Worm (Caenorhabditis elegans) whole organism, early embryonic: ENCODE measurements around the gene T25B2.2.
A peak's percentile ranks its signal among the peaks of the same experiment; 100 is the strongest.

ENCODE experiments used
- B0310.2 ChIP-seq: sonication (generic microtip); optimal IDR thresholded peaks from 2 replicates; lab custom pipeline; 2016; ENCODE audit warnings: mild to moderate bottlenecking, missing genetic modification characterization, missing compliant biosample characterization
- F13C5.2 ChIP-seq: sonication (generic microtip); optimal IDR thresholded peaks from 2 replicates; lab custom pipeline; 2017; ENCODE audit warnings: mild to moderate bottlenecking, missing genetic modification characterization, inconsistent platforms, missing compliant biosample characterization
- aly-1 ChIP-seq: sonication (generic microtip); optimal IDR thresholded peaks from 2 replicates; lab custom pipeline; 2016; ENCODE audit warnings: missing genetic modification characterization, missing compliant biosample characterization
- ama-1 ChIP-seq: fragments of 150-350 bp; optimal IDR thresholded peaks from 2 replicates; lab custom pipeline; 2014
- ceh-13 ChIP-seq: fragments of 200-800 bp; sonication (Bioruptor generic); optimal IDR thresholded peaks from 2 replicates; lab custom pipeline; 2018; ENCODE audit warnings: mild to moderate bottlenecking, missing genetic modification characterization, missing compliant biosample characterization
- ceh-36 ChIP-seq: sonication (generic microtip); optimal IDR thresholded peaks from 2 replicates; lab custom pipeline; 2016; ENCODE audit warnings: missing genetic modification characterization, inconsistent platforms, missing compliant biosample characterization
- ets-7 ChIP-seq: sonication (generic microtip); optimal IDR thresholded peaks from 2 replicates; lab custom pipeline; 2016; ENCODE audit warnings: missing genotype, missing genetic modification characterization, missing compliant biosample characterization
- flt-1 ChIP-seq: fragments of 200-800 bp; sonication (Bioruptor generic); IDR thresholded peaks from 2 replicates; pipeline ENCODE4 v1.3.6; 2022; ENCODE audit warnings: missing genetic modification characterization, missing compliant biosample characterization
- hmbx-1 ChIP-seq: sonication (generic microtip); optimal IDR thresholded peaks from 2 replicates; lab custom pipeline; 2016; ENCODE audit warnings: mild to moderate bottlenecking, missing genetic modification characterization, missing compliant biosample characterization
- hmg-4 ChIP-seq: fragments of 200-800 bp; sonication (Bioruptor generic); optimal IDR thresholded peaks from 2 replicates; lab custom pipeline; 2018; ENCODE audit warnings: mild to moderate bottlenecking, missing genetic modification characterization, missing compliant biosample characterization
- hnd-1 ChIP-seq: sonication (generic microtip); optimal IDR thresholded peaks from 2 replicates; lab custom pipeline; 2016; ENCODE audit warnings: missing genetic modification characterization, missing compliant biosample characterization
- pes-1 ChIP-seq: fragments of 200-800 bp; sonication (Bioruptor generic); IDR thresholded peaks from 2 replicates; pipeline ENCODE4 v1.3.6; 2022; ENCODE audit warnings: missing genetic modification reagents, missing genetic modification characterization, missing compliant biosample characterization
- scrt-1 ChIP-seq: fragments of 200-800 bp; sonication (Bioruptor generic); IDR thresholded peaks from 2 replicates; pipeline ENCODE4 v1.3.6; 2022; ENCODE audit warnings: missing genetic modification characterization, missing compliant biosample characterization
- sea-1 ChIP-seq: fragments of 200-800 bp; sonication (Bioruptor generic); conservative IDR thresholded peaks from 2 replicates; pipeline ENCODE4 v1.3.6; 2022; ENCODE audit warnings: missing genetic modification characterization, missing compliant biosample characterization
- tbx-11 ChIP-seq: fragments of 200-800 bp; sonication (Bioruptor generic); IDR thresholded peaks from 2 replicates; pipeline ENCODE4 v1.3.6; 2022; ENCODE audit warnings: missing genetic modification characterization, missing compliant biosample characterization
- tbx-37 ChIP-seq: fragments of 200-800 bp; sonication (Bioruptor generic); conservative IDR thresholded peaks from 2 replicates; pipeline ENCODE4 v1.3.6; 2022; ENCODE audit warnings: missing genetic modification reagents, missing genetic modification characterization, missing compliant biosample characterization
- tra-4 ChIP-seq: sonication (generic microtip); optimal IDR thresholded peaks from 2 replicates; lab custom pipeline; 2017; ENCODE audit warnings: missing genetic modification characterization, missing compliant biosample characterization

Gene T25B2.2

DNA sequence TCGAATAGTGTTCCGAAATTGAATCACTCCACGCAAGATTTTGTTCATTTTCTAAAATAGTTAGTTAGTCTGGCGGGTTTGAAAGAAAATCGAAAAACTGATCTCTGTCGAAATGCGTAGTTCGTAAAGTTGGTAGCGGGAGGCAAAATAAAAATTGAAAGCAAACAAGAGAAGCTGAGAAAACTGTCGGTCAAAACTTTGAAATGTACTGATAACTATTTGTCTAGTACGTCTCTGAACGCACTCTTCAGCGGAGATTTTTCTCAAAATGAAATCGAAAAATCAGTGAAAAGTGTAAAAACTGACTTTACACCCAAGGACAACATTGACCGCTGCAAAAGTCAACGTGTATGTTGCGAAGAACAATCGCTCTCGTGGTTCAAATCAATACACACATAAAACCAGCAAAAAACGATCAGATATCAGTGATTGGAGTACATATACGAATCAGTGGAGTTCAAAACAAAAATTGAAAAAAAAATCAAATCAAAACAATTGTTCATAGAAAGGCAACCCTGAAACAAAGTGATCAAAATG lies 35.3 kb downstream of the T25B2.2 start, which contains the start of gene bca-1:
bca-1 (minus strand) TSS at position 51 of the 537 bp plus-strand sequence.
- TF ChIP-seq pes-1 (GFP tag; lab: Robert Waterston, UW) (no peak), tra-4 (tag; lab: Kevin White, UChicago) (no peak), ets-7 (tag; lab: Kevin White, UChicago) (no peak), hmbx-1 (tag; lab: Kevin White, UChicago) (no peak), aly-1 (tag; lab: Kevin White, UChicago) (no peak), B0310.2 (tag; lab: Kevin White, UChicago) (no peak), flt-1 (GFP tag; lab: Robert Waterston, UW) (no peak), sea-1 (GFP tag; lab: Robert Waterston, UW) (no peak), hmg-4 (no peak), tbx-37 (no peak), ceh-13 (GFP tag; lab: Kevin White, UChicago) (no peak), hnd-1 (tag; lab: Kevin White, UChicago) (no peak), ama-1 (lab: Kevin White, UChicago) (no peak), ceh-36 (no peak), F13C5.2 (tag; lab: Kevin White, UChicago) (no peak), scrt-1 (GFP tag; lab: Robert Waterston, UW) (no peak)

ce11 chrX:6205325-6205724 lies 35.9 kb downstream of the T25B2.2 start:
- no peak for TF ChIP-seq ets-7 (tag; lab: Kevin White, UChicago)
- no peak for TF ChIP-seq hnd-1 (tag; lab: Kevin White, UChicago)
- TF ChIP-seq scrt-1 (GFP tag; lab: Robert Waterston, UW) = no peak
- TF ChIP-seq tbx-37 = no peak
- no peak for TF ChIP-seq tra-4 (tag; lab: Kevin White, UChicago)
- no peak for TF ChIP-seq ceh-13 (GFP tag; lab: Kevin White, UChicago)
- TF ChIP-seq B0310.2 (tag; lab: Kevin White, UChicago) = no peak
- no peak for TF ChIP-seq F13C5.2 (tag; lab: Kevin White, UChicago)
- TF ChIP-seq tbx-11 (GFP tag; lab: Robert Waterston, UW) = no peak
- no peak for TF ChIP-seq ama-1 (lab: Kevin White, UChicago)
- no peak for TF ChIP-seq ceh-36
- no peak for TF ChIP-seq flt-1 (GFP tag; lab: Robert Waterston, UW)
- TF ChIP-seq pes-1 (GFP tag; lab: Robert Waterston, UW) = no peak
- no peak for TF ChIP-seq hmbx-1 (tag; lab: Kevin White, UChicago)
- TF ChIP-seq aly-1 (tag; lab: Kevin White, UChicago) = no peak
- TF ChIP-seq hmg-4 = no peak

DNA sequence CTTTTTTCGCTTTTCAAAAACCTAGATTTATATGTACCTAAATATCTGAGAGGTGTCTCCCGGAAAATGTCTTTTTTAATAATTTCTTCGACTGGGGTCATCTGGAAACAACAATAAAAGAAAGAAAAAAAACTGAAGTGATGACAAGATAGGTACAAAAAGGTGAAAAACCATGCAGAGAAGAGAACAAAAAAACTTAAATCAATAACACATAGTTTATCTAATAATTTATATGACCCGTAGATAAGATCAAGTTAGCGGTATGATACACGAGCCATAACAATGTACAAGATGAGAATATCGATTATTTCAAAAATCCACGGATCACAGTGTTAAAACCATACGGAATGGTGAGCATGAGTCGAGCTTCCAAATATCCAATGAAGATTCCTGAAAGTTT lies 36.9 kb downstream of the T25B2.2 start, which contains the start of gene mtp-18:
mtp-18 (minus strand) TSS at position 101 of the 400 bp plus-strand sequence.
- no peak for TF ChIP-seq ceh-13 (GFP tag; lab: Kevin White, UChicago)

ce11 chrX:6207687-6208088 lies 38.2 kb downstream of the T25B2.2 start, which contains the start of gene T13C5.6:
TSS of gene T13C5.6 (minus strand) at chrX:6207687.
- peak; percentile 98 for TF ChIP-seq pes-1 (GFP tag; lab: Robert Waterston, UW)
- peak; percentile 58 for TF ChIP-seq ama-1 (lab: Kevin White, UChicago)
- TF ChIP-seq tbx-37 = peak; percentile 98
- TF ChIP-seq ceh-36 = peak; percentile 93
- TF ChIP-seq aly-1 (tag; lab: Kevin White, UChicago) = peak; percentile 98
- TF ChIP-seq hnd-1 (tag; lab: Kevin White, UChicago) = peak; percentile 95
- peak; percentile 85 for TF ChIP-seq hmbx-1 (tag; lab: Kevin White, UChicago)
- peak; percentile 100 for TF ChIP-seq hmg-4
- TF ChIP-seq tbx-11 (GFP tag; lab: Robert Waterston, UW) = peak; percentile 97
- TF ChIP-seq sea-1 (GFP tag; lab: Robert Waterston, UW) = peak; percentile 98
- TF ChIP-seq tra-4 (tag; lab: Kevin White, UChicago) = peak; percentile 95
- TF ChIP-seq scrt-1 (GFP tag; lab: Robert Waterston, UW) = peak; percentile 94
- TF ChIP-seq F13C5.2 (tag; lab: Kevin White, UChicago) = peak; percentile 99
- TF ChIP-seq flt-1 (GFP tag; lab: Robert Waterston, UW) = peak; percentile 95
- TF ChIP-seq B0310.2 (tag; lab: Kevin White, UChicago) = peak; percentile 96
- peak; percentile 93 for TF ChIP-seq ceh-13 (GFP tag; lab: Kevin White, UChicago)
- TF ChIP-seq ets-7 (tag; lab: Kevin White, UChicago) = peak; percentile 96

DNA sequence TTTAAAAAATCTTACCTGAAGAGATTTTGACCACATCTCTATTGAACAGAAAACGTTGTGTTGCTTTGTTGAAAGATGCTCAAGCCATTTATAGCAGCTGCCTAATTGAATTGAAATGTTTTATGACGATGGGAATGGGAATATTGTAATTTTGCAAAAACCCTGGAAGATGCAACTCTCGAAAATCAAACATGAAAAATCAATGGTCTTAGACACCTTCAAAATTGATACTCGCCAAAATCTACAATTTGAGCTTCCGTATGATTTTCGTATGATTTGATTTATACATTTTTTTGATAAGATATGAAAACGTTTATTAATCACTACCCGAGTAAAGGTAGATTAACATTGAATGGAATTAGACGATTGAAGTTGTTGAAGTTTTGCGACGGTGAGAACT lies 39.0 kb downstream of the T25B2.2 start, which contains the start of gene C14F11.7:
C14F11.7 (minus strand) TSS at position 101 of the 400 bp plus-strand sequence.
- TF ChIP-seq tbx-37 (no peak), flt-1 (GFP tag; lab: Robert Waterston, UW) (no peak), F13C5.2 (tag; lab: Kevin White, UChicago) (no peak), tbx-11 (GFP tag; lab: Robert Waterston, UW) (no peak), tra-4 (tag; lab: Kevin White, UChicago) (no peak), hmbx-1 (tag; lab: Kevin White, UChicago) (no peak), sea-1 (GFP tag; lab: Robert Waterston, UW) (no peak), ceh-13 (GFP tag; lab: Kevin White, UChicago) (no peak), ets-7 (tag; lab: Kevin White, UChicago) (no peak)

DNA sequence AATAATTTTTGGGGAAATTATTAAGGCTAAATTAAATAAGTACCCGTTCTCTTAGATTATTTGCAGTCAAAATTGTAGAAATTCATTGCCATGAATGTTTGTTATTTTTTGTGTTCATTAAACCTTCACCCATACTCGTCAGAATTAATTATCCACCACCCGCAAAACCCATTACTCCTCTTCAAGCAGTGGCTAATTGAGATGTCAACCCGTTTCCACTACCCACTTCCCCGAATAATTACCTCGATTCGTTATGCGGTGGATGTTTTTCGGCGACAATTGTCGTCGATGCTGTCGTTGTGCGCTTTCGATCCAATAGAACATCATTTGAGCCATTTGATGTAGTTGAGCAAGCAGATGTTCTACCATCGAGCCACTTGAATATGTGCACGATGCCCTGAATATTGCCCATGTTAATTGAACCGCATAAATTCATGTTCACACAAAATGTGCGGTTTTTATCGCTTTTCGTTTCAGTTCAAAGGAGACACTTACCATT lies 41.9 kb downstream of the T25B2.2 start:
- TF ChIP-seq tra-4 (tag; lab: Kevin White, UChicago) (no peak), B0310.2 (tag; lab: Kevin White, UChicago) (no peak), sea-1 (GFP tag; lab: Robert Waterston, UW) (no peak), hmbx-1 (tag; lab: Kevin White, UChicago) (no peak), ceh-36 (no peak), pes-1 (GFP tag; lab: Robert Waterston, UW) (no peak), ceh-13 (GFP tag; lab: Kevin White, UChicago) (no peak), tbx-37 (no peak)

DNA sequence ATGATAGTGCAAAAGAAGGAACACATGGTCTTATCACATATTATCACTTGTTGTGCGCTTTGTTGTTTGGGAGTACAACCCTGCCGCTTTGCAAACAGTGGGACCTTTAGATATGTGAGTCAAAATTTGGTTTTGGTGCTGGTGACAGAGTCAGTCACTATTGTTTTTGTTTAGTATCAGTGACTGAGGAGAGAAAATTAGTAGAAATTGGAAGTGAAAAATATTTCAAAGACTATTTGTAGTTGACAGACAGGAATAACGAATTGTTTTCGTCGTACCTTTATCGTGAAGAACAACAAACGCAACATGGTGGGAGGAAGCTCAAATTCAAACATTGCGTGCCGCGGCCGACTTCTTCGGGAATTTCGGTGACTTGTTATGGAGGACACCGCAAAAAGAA lies 47.1 kb downstream of the T25B2.2 start, which contains the start of gene lrch-1:
lrch-1 (minus strand) TSS at position 101 of the 400 bp plus-strand sequence.
- TF ChIP-seq aly-1 (tag; lab: Kevin White, UChicago) (no peak), hmbx-1 (tag; lab: Kevin White, UChicago) (no peak), hmg-4 (no peak), ceh-36 (no peak), hnd-1 (tag; lab: Kevin White, UChicago) (no peak), ama-1 (lab: Kevin White, UChicago) (no peak), flt-1 (GFP tag; lab: Robert Waterston, UW) (no peak), tbx-11 (GFP tag; lab: Robert Waterston, UW) (no peak), tra-4 (tag; lab: Kevin White, UChicago) (no peak), ceh-13 (GFP tag; lab: Kevin White, UChicago) (no peak), scrt-1 (GFP tag; lab: Robert Waterston, UW) (no peak), B0310.2 (tag; lab: Kevin White, UChicago) (no peak), pes-1 (GFP tag; lab: Robert Waterston, UW) (no peak), ets-7 (tag; lab: Kevin White, UChicago) (no peak), F13C5.2 (tag; lab: Kevin White, UChicago) (no peak), tbx-37 (no peak), sea-1 (GFP tag; lab: Robert Waterston, UW) (no peak)
